Fruit fly (Drosophila melanogaster) whole organism, wandering third instar larva: ENCODE measurements around the gene Sec10.

Source experiments
- Abd-B ChIP-seq: fragments of >200 bp; optimal IDR thresholded peaks from 2 replicates; lab custom pipeline; 2017; ENCODE audit warnings: missing biosample characterization, missing genetic modification characterization
- CG32264 ChIP-seq: fragments of 200-800 bp; sonication (Bioruptor generic); optimal IDR thresholded peaks from 2 replicates; lab custom pipeline; 2016; ENCODE audit warnings: missing biosample characterization, missing genetic modification characterization
- CG9705 ChIP-seq: fragments of 200-800 bp; sonication (Bioruptor generic); optimal IDR thresholded peaks from 2 replicates; lab custom pipeline; 2018; ENCODE audit warnings: missing biosample characterization, mild to moderate bottlenecking, missing genetic modification characterization
- CrebA ChIP-seq: fragments of 200-800 bp; sonication (Bioruptor generic); optimal IDR thresholded peaks from 2 replicates; lab custom pipeline; 2016; ENCODE audit warnings: missing biosample characterization, mild to moderate bottlenecking, missing genetic modification characterization, borderline replicate concordance
- Dfd ChIP-seq: fragments of >200 bp; optimal IDR thresholded peaks from 2 replicates; lab custom pipeline; 2017; ENCODE audit warnings: missing biosample characterization, missing genetic modification characterization
- Dif ChIP-seq: fragments of 200-275, 200-300 bp; sonication (Bioruptor generic); optimal IDR thresholded peaks from 2 replicates; lab custom pipeline; 2018; ENCODE audit warnings: missing biosample characterization, missing genetic modification characterization; ENCODE audit not compliant: partially characterized antibody
- GATAd ChIP-seq: sonication (Bioruptor generic); optimal IDR thresholded peaks from 2 replicates; lab custom pipeline; 2016; ENCODE audit warnings: missing biosample characterization, missing genetic modification characterization
- HLH106 ChIP-seq: fragments of 200-800 bp; optimal IDR thresholded peaks from 3 replicates; lab custom pipeline; 2019; ENCODE audit warnings: missing biosample characterization, mild to moderate bottlenecking, missing genetic modification characterization, moderate library complexity
- Hnf4 ChIP-seq: fragments of 200-800 bp; sonication (Bioruptor generic); optimal IDR thresholded peaks from 2 replicates; lab custom pipeline; 2016; ENCODE audit warnings: missing biosample characterization, mild to moderate bottlenecking, missing genetic modification characterization
- Hr78 ChIP-seq: fragments of >200 bp; optimal IDR thresholded peaks from 2 replicates; lab custom pipeline; 2017; ENCODE audit warnings: missing biosample characterization, missing genetic modification characterization
- Hr83 ChIP-seq: fragments of 200-300 bp; sonication (Bioruptor generic); optimal IDR thresholded peaks from 2 replicates; lab custom pipeline; 2016; ENCODE audit warnings: missing biosample characterization, mild to moderate bottlenecking, missing genetic modification characterization, moderate library complexity; ENCODE audit not compliant: poor library complexity, severe bottlenecking
- Jra ChIP-seq: sonication (Bioruptor generic); optimal IDR thresholded peaks from 2 replicates; lab custom pipeline; 2016; ENCODE audit warnings: missing biosample characterization, missing genetic modification characterization
- Mio ChIP-seq: sonication (Bioruptor generic); optimal IDR thresholded peaks from 2 replicates; lab custom pipeline; 2016; ENCODE audit warnings: missing biosample characterization, missing genetic modification characterization
- Myc ChIP-seq: fragments of >200 bp; optimal IDR thresholded peaks from 2 replicates; lab custom pipeline; 2017
- N ChIP-seq: fragments of >200 bp; optimal IDR thresholded peaks from 2 replicates; lab custom pipeline; 2018; ENCODE audit warnings: missing biosample characterization, missing external identifiers, missing genetic modification characterization
- OdsH ChIP-seq: fragments of 200-800 bp; sonication (Bioruptor generic); optimal IDR thresholded peaks from 2 replicates; lab custom pipeline; 2016; ENCODE audit warnings: missing biosample characterization, mild to moderate bottlenecking, missing genetic modification characterization
- Rel ChIP-seq, 2 experiments: fragments of 200-800 bp; sonication (Bioruptor generic) in 1 of 2; optimal IDR thresholded peaks; 2 replicates in 1 of 2; 3 replicates in 1 of 2; lab custom pipeline; 2016 to 2019; ENCODE audit warnings: mild to moderate bottlenecking in 2 of 2, missing biosample characterization in 2 of 2, missing genetic modification characterization in 2 of 2, moderate library complexity in 1 of 2
- Sp1 ChIP-seq: fragments of 200-800 bp; sonication (Bioruptor generic); optimal IDR thresholded peaks from 3 replicates; lab custom pipeline; 2019; ENCODE audit warnings: missing biosample characterization, mild to moderate bottlenecking, missing genetic modification characterization, moderate library complexity
- Vsx2 ChIP-seq: fragments of 200-300, 225-300 bp; sonication (Bioruptor generic); optimal IDR thresholded peaks from 2 replicates; lab custom pipeline; 2018; ENCODE audit warnings: missing biosample characterization, missing genetic modification characterization; ENCODE audit not compliant: partially characterized antibody
- br ChIP-seq: fragments of 200-800 bp; sonication (Bioruptor generic); optimal IDR thresholded peaks from 2 replicates; lab custom pipeline; 2016; ENCODE audit warnings: missing biosample characterization, missing genetic modification characterization
- brk ChIP-seq: fragments of 200-800 bp; sonication (Bioruptor generic); optimal IDR thresholded peaks from 2 replicates; lab custom pipeline; 2016; ENCODE audit warnings: missing biosample characterization, mild to moderate bottlenecking, missing genetic modification characterization
- dl ChIP-seq, 2 experiments: fragments of 175-275, 200-275 bp in 1 of 2; fragments of 200-275 bp in 1 of 2; sonication (Bioruptor generic); optimal IDR thresholded peaks; lab custom pipeline; 2018; ENCODE audit warnings: mild to moderate bottlenecking in 2 of 2, missing biosample characterization in 2 of 2, missing genetic modification characterization in 2 of 2, moderate library complexity in 2 of 2; ENCODE audit not compliant: partially characterized antibody in 2 of 2, insufficient read depth in 1 of 2
- dmrt93B ChIP-seq: fragments of 200-800 bp; sonication (Bioruptor generic); optimal IDR thresholded peaks from 2 replicates; lab custom pipeline; 2018; ENCODE audit warnings: missing biosample characterization, mild to moderate bottlenecking, missing genetic modification characterization
- dsf ChIP-seq: sonication (Bioruptor generic); optimal IDR thresholded peaks from 2 replicates; lab custom pipeline; 2016; ENCODE audit warnings: missing biosample characterization, missing genetic modification characterization, borderline replicate concordance
- ey ChIP-seq: fragments of 200-800 bp; sonication (Bioruptor generic); optimal IDR thresholded peaks from 2 replicates; lab custom pipeline; 2016; ENCODE audit warnings: missing biosample characterization, missing genetic modification characterization
- foxo ChIP-seq, 2 experiments: fragments of 200-800 bp; sonication (Bioruptor generic); optimal IDR thresholded peaks; 2 replicates in 1 of 2; 3 replicates in 1 of 2; lab custom pipeline; 2016 to 2017; ENCODE audit warnings: missing biosample characterization in 2 of 2, missing genetic modification characterization in 2 of 2
- fru ChIP-seq: fragments of 200-800 bp; sonication (Bioruptor generic); optimal IDR thresholded peaks from 3 replicates; lab custom pipeline; 2016; ENCODE audit warnings: missing biosample characterization, mild to moderate bottlenecking, missing genetic modification characterization
- h ChIP-seq: fragments of 200-800 bp; sonication (Bioruptor generic); optimal IDR thresholded peaks from 3 replicates; lab custom pipeline; 2016; ENCODE audit warnings: missing biosample characterization, mild to moderate bottlenecking, missing genetic modification characterization
- jim ChIP-seq: fragments of 175-275, 200-325 bp; sonication (Bioruptor generic); optimal IDR thresholded peaks from 2 replicates; lab custom pipeline; 2016; ENCODE audit warnings: missing biosample characterization, mild to moderate bottlenecking, missing genetic modification characterization
- lola ChIP-seq: fragments of >200 bp; optimal IDR thresholded peaks from 2 replicates; lab custom pipeline; 2017; ENCODE audit warnings: missing biosample characterization, missing genetic modification characterization
- pan ChIP-seq: fragments of >200 bp; optimal IDR thresholded peaks from 2 replicates; lab custom pipeline; 2017
- psq ChIP-seq: fragments of 200-800 bp; sonication (Bioruptor generic); optimal IDR thresholded peaks from 3 replicates; lab custom pipeline; 2017; ENCODE audit warnings: missing biosample characterization, mild to moderate bottlenecking, missing genetic modification characterization, moderate library complexity
- rgr ChIP-seq: fragments of 200-800 bp; sonication (Bioruptor generic); optimal IDR thresholded peaks from 3 replicates; lab custom pipeline; 2016; ENCODE audit warnings: missing biosample characterization, mild to moderate bottlenecking, missing genetic modification characterization
- sage ChIP-seq: fragments of 200-800 bp; sonication (Bioruptor generic); optimal IDR thresholded peaks from 2 replicates; lab custom pipeline; 2016; ENCODE audit warnings: missing biosample characterization, mild to moderate bottlenecking, missing genetic modification characterization
- sv ChIP-seq: fragments of 200-800 bp; sonication (Bioruptor generic); optimal IDR thresholded peaks from 3 replicates; lab custom pipeline; 2016; ENCODE audit warnings: missing biosample characterization, missing genetic modification characterization
- tai ChIP-seq: sonication (Bioruptor generic); optimal IDR thresholded peaks from 2 replicates; lab custom pipeline; 2016; ENCODE audit warnings: missing biosample characterization, missing genetic modification characterization
- usp ChIP-seq: fragments of >200 bp; optimal IDR thresholded peaks from 2 replicates; lab custom pipeline; 2017; ENCODE audit warnings: missing biosample characterization, missing genetic modification characterization
- woc ChIP-seq: sonication (Bioruptor generic); optimal IDR thresholded peaks from 2 replicates; lab custom pipeline; 2016; ENCODE audit warnings: missing biosample characterization, mild to moderate bottlenecking, missing genetic modification characterization

Sec10 gene

DNA sequence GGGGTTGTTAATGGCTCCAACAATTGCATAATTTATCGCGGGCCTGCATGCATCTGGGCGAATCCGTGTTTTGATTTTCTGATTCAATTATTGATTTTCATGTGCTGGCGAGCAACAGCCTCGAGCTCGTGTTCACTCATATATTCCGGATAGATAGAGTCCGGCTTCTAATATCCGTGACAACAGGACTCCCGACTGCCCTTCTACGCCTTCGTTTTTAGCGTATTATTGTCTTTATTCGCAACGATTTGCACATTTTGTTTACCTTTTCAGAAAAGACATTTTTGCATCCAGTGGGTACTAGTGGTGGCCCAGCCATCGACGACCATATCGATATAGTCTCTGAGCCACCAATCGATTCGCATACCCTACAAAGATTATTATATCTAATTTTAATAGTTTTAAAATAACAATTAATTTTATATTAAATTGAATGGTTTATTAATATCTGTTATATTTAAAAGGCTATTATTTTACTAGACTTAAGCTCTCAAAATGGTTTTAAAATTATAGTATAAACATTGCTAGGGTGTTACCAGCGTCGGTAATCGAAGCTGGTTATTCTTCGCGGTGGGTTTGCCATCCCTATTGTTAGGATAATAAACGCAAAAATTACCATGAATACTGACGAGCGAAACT, 26.7 kb downstream of the Sec10 start, which contains the start of the genes Myo95E and TBC1d7:
TSS of gene Myo95E (minus strand) at position 326 of the 639 bp plus-strand sequence.
TSS of gene TBC1d7 (plus strand) at position 555 of the 639 bp plus-strand sequence.
- no peak for TF ChIP-seq Hr78
- no peak for TF ChIP-seq Myc (lab: Kevin White, UChicago)
- TF ChIP-seq foxo (GFP tag; optimal IDR thresholded peaks at IDR 0.05; lab: Kevin White, UChicago) = peak in 1 of 2 experiments; percentile 90
- TF ChIP-seq woc (GFP tag; lab: Kevin White, UChicago) = peak; percentile 74
- peak; percentile 89 for TF ChIP-seq rgr (GFP tag; lab: Kevin White, UChicago)
- no peak for TF ChIP-seq brk (GFP tag; lab: Kevin White, UChicago)
- no peak for TF ChIP-seq jim (GFP tag; lab: Kevin White, UChicago)
- TF ChIP-seq fru (GFP tag; lab: Kevin White, UChicago) = no peak
- TF ChIP-seq psq (GFP tag; lab: Kevin White, UChicago) = peak; percentile 82
- no peak for TF ChIP-seq lola (GFP tag; lab: Kevin White, UChicago)
- TF ChIP-seq Hr83 (GFP tag; lab: Kevin White, UChicago) = no peak
- TF ChIP-seq Dfd (GFP tag; lab: Kevin White, UChicago) = no peak
- peak; percentile 96 for TF ChIP-seq HLH106 (tag; lab: Kevin White, UChicago)
- TF ChIP-seq Hnf4 = peak; percentile 80
- TF ChIP-seq sage (GFP tag; lab: Kevin White, UChicago) = no peak
- peak; percentile 90 for TF ChIP-seq Sp1 (GFP tag; lab: Kevin White, UChicago)
- no peak for TF ChIP-seq pan
- no peak for TF ChIP-seq usp (GFP tag; lab: Kevin White, UChicago)
- no peak for TF ChIP-seq N (GFP tag; lab: Kevin White, UChicago)
- no peak for TF ChIP-seq h (GFP tag; lab: Kevin White, UChicago)
- peak; percentile 39 for TF ChIP-seq dsf
- TF ChIP-seq Mio (GFP tag; lab: Kevin White, UChicago) = no peak
- peak; percentile 85 for TF ChIP-seq CG9705 (GFP tag; lab: Kevin White, UChicago)
- TF ChIP-seq Rel (GFP tag; optimal IDR thresholded peaks at IDR 0.05; lab: Kevin White, UChicago) = no peak
- peak; percentile 71 for TF ChIP-seq Rel (tag; optimal IDR thresholded peaks at IDR 0.05; lab: Kevin White, UChicago)
- no peak for TF ChIP-seq Vsx2 (GFP tag; lab: Kevin White, UChicago)
- no peak for TF ChIP-seq tai (GFP tag; lab: Kevin White, UChicago)
- peak; percentile 48 for TF ChIP-seq sv (GFP tag; lab: Kevin White, UChicago)
- TF ChIP-seq Abd-B (GFP tag; lab: Kevin White, UChicago) = no peak
- TF ChIP-seq dmrt93B (GFP tag; lab: Kevin White, UChicago) = peak; percentile 91
- TF ChIP-seq Dif = no peak
- TF ChIP-seq OdsH (GFP tag; lab: Kevin White, UChicago) = peak; percentile 83
- no peak for TF ChIP-seq CrebA (GFP tag; lab: Kevin White, UChicago)
- peak; percentile 58 for TF ChIP-seq ey (GFP tag; lab: Kevin White, UChicago)
- peak; percentile 47 for TF ChIP-seq Jra (GFP tag; lab: Kevin White, UChicago)
- no peak for TF ChIP-seq br (GFP tag; lab: Kevin White, UChicago)
- peak; percentile 46 for TF ChIP-seq CG32264 (GFP tag; lab: Kevin White, UChicago)
- no peak for TF ChIP-seq dl (GFP tag; optimal IDR thresholded peaks at IDR 0.05; lab: Kevin White, UChicago; ENCODE audit: insufficient read depth in 1 of 2, partially characterized antibody in 2 of 2)
- no peak for TF ChIP-seq GATAd (GFP tag; lab: Kevin White, UChicago)
